Worm (Caenorhabditis elegans) whole organism, young adult: Measurements from ENCODE around the gene C50F4.16.
A peak's percentile ranks its signal among the peaks of the same experiment; 100 is the strongest.

ENCODE experiments used
- B0035.1 ChIP-seq: sonication (generic microtip); optimal IDR thresholded peaks from 2 replicates; lab custom pipeline; 2016; ENCODE audit warnings: missing genetic modification characterization, mild to moderate bottlenecking, missing compliant biosample characterization, missing genotype, missing genetic modification reagents
- F10E7.11 ChIP-seq: sonication (generic microtip); optimal IDR thresholded peaks from 2 replicates; lab custom pipeline; 2017; ENCODE audit warnings: mild to moderate bottlenecking, missing genetic modification characterization, moderate library complexity, missing compliant biosample characterization
- F37B4.10 ChIP-seq: fragments of 200-800 bp; sonication (Bioruptor generic); IDR thresholded peaks from 2 replicates; pipeline ENCODE4 v1.3.6; 2022; ENCODE audit warnings: missing genetic modification characterization, missing compliant biosample characterization
- F39B2.1 ChIP-seq: fragments of 200-800 bp; sonication (Bioruptor generic); IDR thresholded peaks from 2 replicates; pipeline ENCODE4 v1.3.6; 2022; ENCODE audit warnings: missing genetic modification reagents, missing genetic modification characterization, missing compliant biosample characterization
- F49E8.2 ChIP-seq: sonication (generic microtip); optimal IDR thresholded peaks from 3 replicates; lab custom pipeline; 2017; ENCODE audit warnings: missing genetic modification characterization, mild to moderate bottlenecking, missing compliant biosample characterization, antibody characterized with exemption, moderate library complexity; ENCODE audit not compliant: insufficient read depth
- F52B5.7 ChIP-seq: sonication (generic microtip); optimal IDR thresholded peaks from 2 replicates; lab custom pipeline; 2016; ENCODE audit warnings: mild to moderate bottlenecking, missing genetic modification characterization, missing compliant biosample characterization
- K12H6.12 ChIP-seq: fragments of 200-800 bp; sonication (Bioruptor generic); optimal IDR thresholded peaks from 2 replicates; lab custom pipeline; 2018; ENCODE audit warnings: mild to moderate bottlenecking, missing genetic modification characterization, missing compliant biosample characterization
- T07F8.4 ChIP-seq: sonication (generic microtip); optimal IDR thresholded peaks from 2 replicates; lab custom pipeline; 2016; ENCODE audit warnings: mild to moderate bottlenecking, missing genetic modification characterization, moderate library complexity, missing compliant biosample characterization
- T26A5.8 ChIP-seq: sonication (generic microtip); optimal IDR thresholded peaks from 2 replicates; lab custom pipeline; 2016; ENCODE audit warnings: missing genetic modification characterization, missing compliant biosample characterization
- Y95B8A.8 ChIP-seq: fragments of 200-800 bp; sonication (Bioruptor generic); IDR thresholded peaks from 2 replicates; pipeline ENCODE4 v1.3.6; 2022; ENCODE audit warnings: missing genetic modification reagents, missing genetic modification characterization, missing compliant biosample characterization
- aptf-2 ChIP-seq: fragments of 200-800 bp; sonication (Bioruptor generic); conservative IDR thresholded peaks from 2 replicates; pipeline ENCODE4 v1.3.6; 2022; ENCODE audit warnings: missing genetic modification reagents, missing genetic modification characterization, missing compliant biosample characterization
- atf-7 ChIP-seq: sonication (generic microtip); optimal IDR thresholded peaks from 2 replicates; lab custom pipeline; 2017; ENCODE audit warnings: mild to moderate bottlenecking, missing genetic modification characterization, missing compliant biosample characterization
- bed-1 ChIP-seq: fragments of 200-800 bp; sonication (Bioruptor generic); IDR thresholded peaks from 2 replicates; pipeline ENCODE4 v1.3.6; 2022; ENCODE audit warnings: missing genetic modification reagents, missing genetic modification characterization, missing compliant biosample characterization
- cebp-1 ChIP-seq, 2 experiments: fragments of 200-800 bp in 1 of 2; sonication (Bioruptor generic) in 1 of 2; sonication (generic microtip) in 1 of 2; IDR thresholded peaks in 1 of 2; optimal IDR thresholded peaks in 1 of 2; 2 replicates each; pipeline versions ENCODE4 v1.3.6 to Lab custom; 2017 to 2022; ENCODE audit warnings: missing compliant biosample characterization in 2 of 2, missing genetic modification characterization in 2 of 2, mild to moderate bottlenecking in 1 of 2, missing genetic modification reagents in 1 of 2, moderate library complexity in 1 of 2
- ceh-40 ChIP-seq: fragments of 200-800 bp; sonication (Bioruptor generic); IDR thresholded peaks from 2 replicates; pipeline ENCODE4 v1.3.6; 2022; ENCODE audit warnings: missing genetic modification characterization, missing compliant biosample characterization
- ceh-58 ChIP-seq: fragments of 200-800 bp; sonication (Bioruptor generic); IDR thresholded peaks from 2 replicates; pipeline ENCODE4 v1.3.6; 2022; ENCODE audit warnings: missing genetic modification characterization, missing compliant biosample characterization
- dox-1 ChIP-seq: fragments of 200-800 bp; sonication (Bioruptor generic); IDR thresholded peaks from 2 replicates; pipeline ENCODE4 v1.3.6; 2022; ENCODE audit warnings: missing genetic modification reagents, missing genetic modification characterization, missing compliant biosample characterization
- egl-18 ChIP-seq: fragments of 200-800 bp; sonication (Bioruptor generic); IDR thresholded peaks from 2 replicates; pipeline ENCODE4 v1.3.6; 2022; ENCODE audit warnings: missing genetic modification reagents, missing genetic modification characterization, missing compliant biosample characterization
- him-1 ChIP-seq: sonication (generic microtip); optimal IDR thresholded peaks from 2 replicates; lab custom pipeline; 2016; ENCODE audit warnings: missing genotype, missing genetic modification reagents, missing genetic modification characterization, missing compliant biosample characterization
- hlh-12 ChIP-seq: sonication (generic microtip); optimal IDR thresholded peaks from 2 replicates; lab custom pipeline; 2016; ENCODE audit warnings: missing genetic modification characterization, missing compliant biosample characterization
- hmg-1.2 ChIP-seq: fragments of 200-800 bp; sonication (Bioruptor generic); IDR thresholded peaks from 2 replicates; pipeline ENCODE4 v1.3.6; 2022; ENCODE audit warnings: missing genetic modification reagents, missing genetic modification characterization, missing compliant biosample characterization
- lin-35 ChIP-seq, 3 experiments: fragments of 150-350 bp in 2 of 3; sonication (generic microtip) in 1 of 3; optimal IDR thresholded peaks; 2 replicates each; lab custom pipeline; 2014 to 2018; ENCODE audit warnings: missing biosample characterization in 3 of 3, missing genetic modification characterization in 3 of 3, missing genetic modification reagents in 3 of 3
- lsy-27 ChIP-seq: sonication (generic microtip); optimal IDR thresholded peaks from 2 replicates; lab custom pipeline; 2017; ENCODE audit warnings: missing genetic modification characterization, mild to moderate bottlenecking, missing compliant biosample characterization, antibody characterized with exemption, missing genotype, borderline replicate concordance; ENCODE audit not compliant: insufficient read depth
- madf-10 ChIP-seq: sonication (generic microtip); optimal IDR thresholded peaks from 2 replicates; lab custom pipeline; 2016; ENCODE audit warnings: mild to moderate bottlenecking, missing genetic modification characterization, missing compliant biosample characterization
- madf-6 ChIP-seq: fragments of 200-800 bp; sonication (Bioruptor generic); IDR thresholded peaks from 2 replicates; pipeline ENCODE4 v1.3.6; 2022; ENCODE audit warnings: missing genetic modification reagents, missing genetic modification characterization, missing compliant biosample characterization
- mxl-1 ChIP-seq: sonication (generic microtip); optimal IDR thresholded peaks from 2 replicates; lab custom pipeline; 2016; ENCODE audit warnings: missing genetic modification characterization, missing compliant biosample characterization
- nfya-1 ChIP-seq: sonication (generic microtip); optimal IDR thresholded peaks from 2 replicates; lab custom pipeline; 2017; ENCODE audit warnings: antibody characterized with exemption, missing compliant biosample characterization, missing genetic modification characterization, borderline replicate concordance; ENCODE audit not compliant: insufficient read depth
- nfya-2 ChIP-seq: fragments of 200-800 bp; sonication (Bioruptor generic); IDR thresholded peaks from 2 replicates; pipeline ENCODE4 v1.3.6; 2022; ENCODE audit warnings: missing genetic modification reagents, missing genetic modification characterization, missing compliant biosample characterization
- nhr-179 ChIP-seq: sonication (generic microtip); optimal IDR thresholded peaks from 2 replicates; lab custom pipeline; 2016; ENCODE audit warnings: mild to moderate bottlenecking, missing genetic modification characterization, missing compliant biosample characterization
- pbrm-1 ChIP-seq: fragments of 200-800 bp; sonication (Bioruptor generic); IDR thresholded peaks from 2 replicates; pipeline ENCODE4 v1.3.6; 2022; ENCODE audit warnings: missing genetic modification reagents, missing genetic modification characterization, missing compliant biosample characterization
- pha-4 ChIP-seq: fragments of 150-350 bp; sonication (generic microtip); optimal IDR thresholded peaks from 2 replicates; lab custom pipeline; 2014; ENCODE audit warnings: missing biosample characterization, missing genetic modification reagents, missing genetic modification characterization
- repo-1 ChIP-seq: sonication (generic microtip); optimal IDR thresholded peaks from 2 replicates; lab custom pipeline; 2017; ENCODE audit warnings: mild to moderate bottlenecking, missing genetic modification characterization, missing compliant biosample characterization
- sdz-38 ChIP-seq: sonication (generic microtip); optimal IDR thresholded peaks from 2 replicates; lab custom pipeline; 2016; ENCODE audit warnings: missing genotype, missing genetic modification characterization, missing compliant biosample characterization
- sea-2 ChIP-seq: fragments of 200-800 bp; sonication (Bioruptor generic); IDR thresholded peaks from 2 replicates; pipeline ENCODE4 v1.3.6; 2022; ENCODE audit warnings: missing genetic modification characterization, missing compliant biosample characterization
- snpc-1.1 ChIP-seq: sonication (generic microtip); optimal IDR thresholded peaks from 2 replicates; lab custom pipeline; 2017; ENCODE audit warnings: missing genetic modification characterization, mild to moderate bottlenecking, missing compliant biosample characterization, antibody characterized with exemption, moderate library complexity, missing genotype, missing genetic modification reagents; ENCODE audit not compliant: insufficient read depth
- snpc-3.4 ChIP-seq: sonication (generic microtip); optimal IDR thresholded peaks from 2 replicates; lab custom pipeline; 2017; ENCODE audit warnings: missing genetic modification characterization, mild to moderate bottlenecking, missing compliant biosample characterization, antibody characterized with exemption, moderate library complexity, missing genotype, missing genetic modification reagents
- unc-130 ChIP-seq: sonication (generic microtip); optimal IDR thresholded peaks from 2 replicates; lab custom pipeline; 2016; ENCODE audit warnings: missing genetic modification reagents, missing genetic modification characterization, missing compliant biosample characterization
- zim-3 ChIP-seq: sonication (generic microtip); optimal IDR thresholded peaks from 2 replicates; lab custom pipeline; 2017; ENCODE audit warnings: mild to moderate bottlenecking, missing genetic modification characterization, moderate library complexity, missing compliant biosample characterization
- ztf-6 ChIP-seq: fragments of 200-800 bp; sonication (Bioruptor generic); IDR thresholded peaks from 2 replicates; pipeline ENCODE4 v1.3.6; 2022; ENCODE audit warnings: missing genetic modification reagents, missing genetic modification characterization, missing compliant biosample characterization

Gene C50F4.16

DNA sequence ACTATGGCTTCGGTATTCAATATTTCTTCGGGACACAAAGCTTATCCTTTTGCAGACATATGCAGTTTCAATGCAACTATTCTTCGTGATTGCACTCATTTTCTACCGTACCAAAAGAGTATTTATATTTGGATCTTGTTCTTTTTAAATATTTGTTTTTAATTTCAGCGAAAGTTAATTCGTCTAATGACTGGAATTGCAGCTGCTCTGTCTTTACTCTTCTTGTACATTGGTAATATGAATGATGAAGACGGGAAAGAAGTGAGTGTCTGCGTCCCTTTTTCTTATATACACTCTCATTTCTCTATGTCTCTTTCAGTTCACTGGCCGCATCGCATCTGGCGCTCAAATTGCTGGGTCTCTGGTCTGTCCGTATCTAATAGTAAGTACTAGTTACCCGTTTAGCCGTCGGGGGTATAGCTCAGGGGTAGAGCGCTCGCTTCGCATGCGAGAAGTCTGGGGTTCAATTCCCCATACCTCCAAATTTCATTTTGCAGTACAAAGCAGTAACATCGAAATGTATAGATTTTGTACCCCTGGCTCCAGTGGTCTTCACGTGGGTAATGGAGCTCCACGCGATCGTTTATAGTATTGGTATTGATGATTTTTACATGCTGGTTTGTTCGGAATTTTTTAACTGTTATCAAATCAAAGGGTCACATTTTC is 38.1 kb downstream of the C50F4.16 start (continued):
- TF ChIP-seq him-1 (tag; lab: Kevin White, UChicago) (peak; percentile 88), nfya-1 (no peak), F10E7.11 (tag; lab: Kevin White, UChicago) (no peak), T26A5.8 (tag; lab: Kevin White, UChicago) (peak; percentile 46), lsy-27 (peak; percentile 12), ceh-58 (GFP tag; lab: Robert Waterston, UW) (0 out of 2 replicates have a peak, but pooled peaks have one; percentile 36), pha-4 (tag; lab: Kevin White, UChicago) (no peak), F49E8.2 (tag; lab: Kevin White, UChicago) (no peak), ztf-6 (GFP tag; lab: Robert Waterston, UW) (no peak), B0035.1 (tag; lab: Kevin White, UChicago) (no peak), hmg-1.2 (GFP tag; lab: Robert Waterston, UW) (peak; percentile 91), egl-18 (GFP tag; lab: Robert Waterston, UW) (peak; percentile 83; the same call in 1 of the 2 replicates), cebp-1 (GFP tag; IDR thresholded peaks at IDR 0.05; lab: Robert Waterston, UW) (no peak), cebp-1 (tag; optimal IDR thresholded peaks at IDR 0.05; lab: Kevin White, UChicago) (no peak), nfya-2 (no peak), K12H6.12 (tag; lab: Kevin White, UChicago) (peak; percentile 45), Y95B8A.8 (no peak), zim-3 (peak; percentile 92), dox-1 (peak; percentile 80), ceh-40 (0 out of 2 replicates have a peak, but pooled peaks have one; percentile 70), nhr-179 (tag; lab: Kevin White, UChicago) (no peak), madf-10 (peak; percentile 41), atf-7 (tag; lab: Kevin White, UChicago) (peak; percentile 64), mxl-1 (tag; lab: Kevin White, UChicago) (peak; percentile 30), hlh-12 (no peak), F52B5.7 (tag; lab: Kevin White, UChicago) (peak; percentile 43), unc-130 (GFP tag; lab: Kevin White, UChicago) (no peak), lin-35 (GFP tag; optimal IDR thresholded peaks at IDR 0.05; lab: Kevin White, UChicago) (peak in 1 of 3 experiments; percentile 53), snpc-1.1 (tag; lab: Kevin White, UChicago) (peak; percentile 88), aptf-2 (GFP tag; lab: Robert Waterston, UW) (no peak), sdz-38 (tag; lab: Kevin White, UChicago) (peak; percentile 20), sea-2 (GFP tag; lab: Robert Waterston, UW) (no peak), repo-1 (tag; lab: Kevin White, UChicago) (peak; percentile 74), F39B2.1 (GFP tag; lab: Robert Waterston, UW) (no peak), snpc-3.4 (tag; lab: Kevin White, UChicago) (peak; percentile 73), bed-1 (peak; percentile 64; the same call in 1 of the 2 replicates), pbrm-1 (GFP tag; lab: Robert Waterston, UW) (peak; percentile 44; the same call in 1 of the 2 replicates), T07F8.4 (tag; lab: Kevin White, UChicago) (peak; percentile 49), F37B4.10 (GFP tag; lab: Robert Waterston, UW) (no peak), madf-6 (GFP tag; lab: Robert Waterston, UW) (peak; percentile 67)
